Worm (Caenorhabditis elegans) whole organism, L4/young adult: ENCODE measurements around the gene C14C11.4.

Source experiments
- W03F9.2 ChIP-seq: fragments of 150-350 bp; optimal IDR thresholded peaks from 2 replicates; lab custom pipeline; 2014; ENCODE audit warnings: missing biosample characterization, missing genetic modification characterization
- dao-5 ChIP-seq: sonication (generic microtip); optimal IDR thresholded peaks from 2 replicates; lab custom pipeline; 2016; ENCODE audit warnings: missing genotype, missing genetic modification characterization, moderate library complexity, missing compliant biosample characterization
- him-1 ChIP-seq: sonication (generic microtip); optimal IDR thresholded peaks from 2 replicates; lab custom pipeline; 2016; ENCODE audit warnings: missing genotype, missing genetic modification reagents, missing genetic modification characterization, missing compliant biosample characterization

Gene C14C11.4

ce11 chrV:5691665-5692407, 44.4 kb downstream of the C14C11.4 start, which contains the start of gene F25B4.8:
TSS of gene F25B4.8 (minus strand) at chrV:5691715.
- TF ChIP-seq dao-5 (tag; lab: Kevin White, UChicago) (no peak), W03F9.2 (tag; lab: Kevin White, UChicago) (no peak)

ce11 chrV:5693595-5693994, 46.2 kb downstream of the C14C11.4 start:
- no peak for TF ChIP-seq W03F9.2 (tag; lab: Kevin White, UChicago)
- no peak for TF ChIP-seq him-1
- TF ChIP-seq dao-5 (tag; lab: Kevin White, UChicago), result no peak

- TF ChIP-seq W03F9.2 (tag; lab: Kevin White, UChicago), result no peak
- no peak for TF ChIP-seq him-1
- no peak for TF ChIP-seq dao-5 (tag; lab: Kevin White, UChicago)
Measured at ce11 chrV:5695635-5696034, 48.2 kb downstream of the C14C11.4 start.

ce11 chrV:5696177-5696576, 48.8 kb downstream of the C14C11.4 start:
- TF ChIP-seq dao-5 (tag; lab: Kevin White, UChicago) (no peak), W03F9.2 (tag; lab: Kevin White, UChicago) (no peak), him-1 (no peak)

ce11 chrV:5697581-5697980, 50.2 kb downstream of the C14C11.4 start:
- TF ChIP-seq him-1 (no peak), W03F9.2 (tag; lab: Kevin White, UChicago) (no peak), dao-5 (tag; lab: Kevin White, UChicago) (no peak)

- no peak for TF ChIP-seq dao-5 (tag; lab: Kevin White, UChicago)
- no peak for TF ChIP-seq W03F9.2 (tag; lab: Kevin White, UChicago)
- no peak for TF ChIP-seq him-1
Measured at ce11 chrV:5699835-5700441, 52.5 kb downstream of the C14C11.4 start, which contains the start of gene clec-1. TSS of gene clec-1 (plus strand) at chrV:5700154.
